Fruit fly (Drosophila melanogaster) whole organism, pupa: Measurements from ENCODE around the gene CG11374.

Experiments used
- CG12605 ChIP-seq: fragments of 200-800 bp; sonication (Bioruptor generic); IDR thresholded peaks from 2 replicates; pipeline ENCODE4 v1.3.6; 2022; ENCODE audit warnings: missing biosample characterization, missing genetic modification characterization
- CG13204 ChIP-seq: fragments of 200-800 bp; sonication (Bioruptor generic); optimal IDR thresholded peaks from 2 replicates; lab custom pipeline; 2018; ENCODE audit warnings: missing biosample characterization, mild to moderate bottlenecking, missing genetic modification characterization, moderate library complexity
- CG17806 ChIP-seq: fragments of 200-800 bp; sonication (Bioruptor generic); optimal IDR thresholded peaks from 2 replicates; lab custom pipeline; 2018; ENCODE audit warnings: missing biosample characterization, mild to moderate bottlenecking, missing genetic modification characterization, moderate library complexity
- CG34367 ChIP-seq: fragments of 200-800 bp; sonication (Bioruptor generic); optimal IDR thresholded peaks from 2 replicates; lab custom pipeline; 2018; ENCODE audit warnings: missing biosample characterization, mild to moderate bottlenecking, missing genetic modification characterization
- CG4496 ChIP-seq: fragments of 200-800 bp; sonication (Bioruptor generic); IDR thresholded peaks from 3 replicates; pipeline ENCODE4 v1.3.6; 2022; ENCODE audit warnings: missing biosample characterization, missing genetic modification characterization
- CG8159 ChIP-seq: fragments of 200-800 bp; sonication (Bioruptor generic); optimal IDR thresholded peaks from 3 replicates; lab custom pipeline; 2018; ENCODE audit warnings: missing biosample characterization, mild to moderate bottlenecking, missing genetic modification characterization, moderate library complexity
- CG8301 ChIP-seq: fragments of 200-800 bp; sonication (Bioruptor generic); optimal IDR thresholded peaks from 2 replicates; lab custom pipeline; 2018; ENCODE audit warnings: missing biosample characterization, mild to moderate bottlenecking, missing genetic modification characterization
- D1 ChIP-seq: fragments of 200-800 bp; sonication (Bioruptor generic); optimal IDR thresholded peaks from 2 replicates; lab custom pipeline; 2018; ENCODE audit warnings: missing biosample characterization, mild to moderate bottlenecking, missing genetic modification characterization, moderate library complexity
- Pif1A ChIP-seq: fragments of 200-800 bp; sonication (Bioruptor generic); optimal IDR thresholded peaks from 3 replicates; lab custom pipeline; 2016; ENCODE audit warnings: missing biosample characterization, missing genetic modification characterization
- rn ChIP-seq: fragments of 200-800 bp; sonication (Bioruptor generic); IDR thresholded peaks from 2 replicates; pipeline ENCODE4 v1.3.6; 2022; ENCODE audit warnings: missing biosample characterization, missing genetic modification characterization

dm6 chr2L:125364-126252, 49.5 kb downstream of the CG11374 start:
- TF ChIP-seq rn: no peak
- no peak for TF ChIP-seq CG34367
- TF ChIP-seq CG12605 (GFP tag; lab: Robert Waterston, UW): no peak
- TF ChIP-seq D1: no peak
- TF ChIP-seq CG13204 (GFP tag; lab: Kevin White, UChicago): no peak
- no peak for TF ChIP-seq Pif1A (GFP tag; lab: Kevin White, UChicago)
- TF ChIP-seq CG8159 (tag; lab: Kevin White, UChicago): no peak
- no peak for TF ChIP-seq CG4496 (GFP tag; lab: Robert Waterston, UW)
- no peak for TF ChIP-seq CG8301 (tag; lab: Kevin White, UChicago)
- TF ChIP-seq CG17806 (tag; lab: Kevin White, UChicago): no peak
